Fruit fly (Drosophila melanogaster) whole organism, embryonic: ENCODE measurements around the gene nmo.
A peak's percentile ranks its signal among the peaks of the same experiment; 100 is the strongest.

Experiments
- Atf6 ChIP-seq: fragments of 200-800 bp; sonication (Bioruptor generic); IDR thresholded peaks from 2 replicates; pipeline ENCODE4 v1.3.6; 2022; ENCODE audit warnings: missing biosample characterization, missing genetic modification characterization
- Blimp-1 ChIP-seq: fragments of 200-800 bp; sonication (Bioruptor generic); optimal IDR thresholded peaks from 3 replicates; lab custom pipeline; 2018; ENCODE audit warnings: missing biosample characterization, missing genetic modification characterization, mild to moderate bottlenecking, moderate library complexity, missing genetic modification reagents
- CG12219 ChIP-seq: fragments of 200-800 bp; sonication (Bioruptor generic); optimal IDR thresholded peaks from 3 replicates; lab custom pipeline; 2018; ENCODE audit warnings: missing biosample characterization, mild to moderate bottlenecking, missing genetic modification characterization
- CG14050 ChIP-seq: fragments of 200-800 bp; sonication (Bioruptor generic); IDR thresholded peaks from 3 replicates; pipeline ENCODE4 v1.3.6; 2022; ENCODE audit warnings: missing biosample characterization, missing genetic modification characterization
- CG15696 ChIP-seq: fragments of 200-800 bp; sonication (Bioruptor generic); optimal IDR thresholded peaks from 2 replicates; lab custom pipeline; 2019; ENCODE audit warnings: missing biosample characterization, mild to moderate bottlenecking, missing genetic modification characterization, moderate library complexity
- CG33213 ChIP-seq: fragments of 200-800 bp; sonication (Bioruptor generic); optimal IDR thresholded peaks from 3 replicates; lab custom pipeline; 2016; ENCODE audit warnings: missing biosample characterization, missing genetic modification characterization
- CG6272 ChIP-seq: fragments of 200-800 bp; sonication (Bioruptor generic); IDR thresholded peaks from 2 replicates; pipeline ENCODE4 v1.3.6; 2022; ENCODE audit warnings: missing biosample characterization, missing genetic modification characterization
- CG6683 ChIP-seq: fragments of 200-800 bp; sonication (Bioruptor generic); optimal IDR thresholded peaks from 2 replicates; lab custom pipeline; 2017; ENCODE audit warnings: missing biosample characterization, mild to moderate bottlenecking, missing genetic modification characterization, missing genetic modification reagents
- CG8944 ChIP-seq: fragments of 200-800 bp; sonication (Bioruptor generic); optimal IDR thresholded peaks from 3 replicates; lab custom pipeline; 2016; ENCODE audit warnings: missing biosample characterization, missing genetic modification characterization
- CkIIα-i1 ChIP-seq: fragments of 200-800 bp; sonication (Bioruptor generic); IDR thresholded peaks from 2 replicates; pipeline ENCODE4 v1.3.6; 2022; ENCODE audit warnings: missing biosample characterization, missing genetic modification characterization
- D ChIP-seq, 2 experiments: fragments of 200-800 bp in 1 of 2; fragments of >200 bp in 1 of 2; sonication (Bioruptor generic) in 1 of 2; optimal IDR thresholded peaks; 2 replicates in 1 of 2; 3 replicates in 1 of 2; lab custom pipeline; 2017; ENCODE audit warnings: mild to moderate bottlenecking in 1 of 2, missing biosample characterization in 1 of 2, missing genetic modification characterization in 1 of 2, missing genetic modification reagents in 1 of 2
- HHEX ChIP-seq: fragments of 200-800 bp; sonication (Bioruptor generic); optimal IDR thresholded peaks from 3 replicates; lab custom pipeline; 2017; ENCODE audit warnings: missing biosample characterization, mild to moderate bottlenecking, missing genetic modification characterization, missing genetic modification reagents
- Hand ChIP-seq: fragments of 200-800 bp; sonication (Bioruptor generic); optimal IDR thresholded peaks from 2 replicates; lab custom pipeline; 2017; ENCODE audit warnings: mild to moderate bottlenecking, missing biosample characterization, missing genetic modification reagents, missing genetic modification characterization
- Hr78 ChIP-seq, 2 experiments: fragments of 200-800 bp in 1 of 2; fragments of >200 bp in 1 of 2; sonication (Bioruptor generic) in 1 of 2; optimal IDR thresholded peaks; 2 replicates each; lab custom pipeline; 2017 to 2019; ENCODE audit warnings: missing biosample characterization in 2 of 2, missing genetic modification characterization in 2 of 2, mild to moderate bottlenecking in 1 of 2, moderate library complexity in 1 of 2
- MTF-1 ChIP-seq: fragments of 200-800 bp; sonication (Bioruptor generic); optimal IDR thresholded peaks from 2 replicates; lab custom pipeline; 2018; ENCODE audit warnings: missing biosample characterization, mild to moderate bottlenecking, missing genetic modification characterization, borderline replicate concordance
- Med ChIP-seq: fragments of 200-800 bp; sonication (Bioruptor generic); peaks from one replicate; lab custom pipeline; 2016; ENCODE audit warnings: missing biosample characterization, missing genetic modification characterization, mild to moderate bottlenecking, inconsistent platforms, moderate library complexity
- Myb ChIP-seq: fragments of 200-800 bp; sonication (Bioruptor generic); optimal IDR thresholded peaks from 2 replicates; lab custom pipeline; 2016; ENCODE audit warnings: missing biosample characterization, missing genetic modification characterization
- Neu2 ChIP-seq: fragments of 200-800 bp; sonication (Bioruptor generic); optimal IDR thresholded peaks from 3 replicates; lab custom pipeline; 2016; ENCODE audit warnings: missing biosample characterization, missing genetic modification characterization, borderline replicate concordance
- Nf-YA ChIP-seq: fragments of 200-800 bp; sonication (Bioruptor generic); IDR thresholded peaks from 2 replicates; pipeline ENCODE4 v1.3.6; 2022; ENCODE audit warnings: missing biosample characterization, missing genetic modification characterization
- Pdp1 ChIP-seq, 2 experiments: fragments of 200-800 bp; sonication (Bioruptor generic); optimal IDR thresholded peaks; 3 replicates each; lab custom pipeline; 2016; ENCODE audit warnings: missing biosample characterization in 2 of 2, missing genetic modification characterization in 2 of 2, mild to moderate bottlenecking in 1 of 2, moderate library complexity in 1 of 2
- TFAM ChIP-seq: fragments of 200-800 bp; sonication (Bioruptor generic); optimal IDR thresholded peaks from 2 replicates; lab custom pipeline; 2017; ENCODE audit warnings: missing biosample characterization, missing genetic modification characterization, inconsistent platforms
- Vsx1 ChIP-seq: fragments of 200-800 bp; sonication (Bioruptor generic); optimal IDR thresholded peaks from 2 replicates; lab custom pipeline; 2017; ENCODE audit warnings: missing biosample characterization, mild to moderate bottlenecking, missing genetic modification characterization, missing genetic modification reagents
- abd-A ChIP-seq: fragments of 200-800 bp; sonication (Bioruptor generic); optimal IDR thresholded peaks from 3 replicates; lab custom pipeline; 2019; ENCODE audit warnings: missing biosample characterization, mild to moderate bottlenecking, missing genetic modification characterization, moderate library complexity
- amos ChIP-seq: fragments of 200-800 bp; sonication (Bioruptor generic); IDR thresholded peaks from 2 replicates; pipeline ENCODE4 v1.3.6; 2022; ENCODE audit warnings: missing biosample characterization, missing genetic modification characterization; ENCODE audit not compliant: partially characterized antibody
- ato ChIP-seq: fragments of 200-800 bp; sonication (Bioruptor generic); IDR thresholded peaks from 2 replicates; pipeline ENCODE4 v1.3.6; 2022; ENCODE audit warnings: missing biosample characterization, missing genetic modification characterization; ENCODE audit not compliant: partially characterized antibody
- az2 ChIP-seq: fragments of 200-800 bp; sonication (Bioruptor generic); optimal IDR thresholded peaks from 3 replicates; lab custom pipeline; 2016; ENCODE audit warnings: missing biosample characterization, missing genetic modification characterization
- cad ChIP-seq: fragments of >200 bp; optimal IDR thresholded peaks from 2 replicates; lab custom pipeline; 2017; ENCODE audit warnings: missing biosample characterization, missing genetic modification characterization
- chinmo ChIP-seq: fragments of 200-800 bp; sonication (Bioruptor generic); IDR thresholded peaks from 4 replicates; pipeline ENCODE4 v1.3.6; 2022; ENCODE audit warnings: missing biosample characterization, missing genetic modification characterization; ENCODE audit not compliant: partially characterized antibody
- croc ChIP-seq: fragments of 200-800 bp; sonication (Bioruptor generic); conservative IDR thresholded peaks from 3 replicates; pipeline ENCODE4 v1.3.6; 2022; ENCODE audit warnings: missing biosample characterization, missing genetic modification characterization
- dmrt99B ChIP-seq: fragments of 200-800 bp; sonication (Bioruptor generic); optimal IDR thresholded peaks from 2 replicates; lab custom pipeline; 2018; ENCODE audit warnings: missing biosample characterization, mild to moderate bottlenecking, missing genetic modification characterization, moderate library complexity
- fu2 ChIP-seq: fragments of 200-800 bp; sonication (Bioruptor generic); optimal IDR thresholded peaks from 2 replicates; lab custom pipeline; 2016; ENCODE audit warnings: missing biosample characterization, missing genetic modification characterization
- gro ChIP-seq: fragments of 200-800 bp; sonication (Bioruptor generic); optimal IDR thresholded peaks from 2 replicates; lab custom pipeline; 2016; ENCODE audit warnings: missing biosample characterization, missing genetic modification characterization
- jing ChIP-seq: fragments of 200-800 bp; sonication (Bioruptor generic); optimal IDR thresholded peaks from 2 replicates; lab custom pipeline; 2018; ENCODE audit warnings: missing biosample characterization, mild to moderate bottlenecking, missing genetic modification characterization
- nau ChIP-seq: fragments of 200-800 bp; sonication (Bioruptor generic); optimal IDR thresholded peaks from 3 replicates; lab custom pipeline; 2017; ENCODE audit warnings: missing biosample characterization, mild to moderate bottlenecking, missing genetic modification characterization, missing genetic modification reagents
- nerfin-2 ChIP-seq: fragments of 200-800 bp; sonication (Bioruptor generic); IDR thresholded peaks from 2 replicates; pipeline ENCODE4 v1.3.6; 2022; ENCODE audit warnings: missing biosample characterization, missing genetic modification characterization; ENCODE audit not compliant: partially characterized antibody
- phol ChIP-seq: fragments of 200-800 bp; sonication (Bioruptor generic); optimal IDR thresholded peaks from 3 replicates; lab custom pipeline; 2018; ENCODE audit warnings: missing biosample characterization, mild to moderate bottlenecking, missing genetic modification characterization, moderate library complexity
- sens-2 ChIP-seq: fragments of 200-800 bp; sonication (Bioruptor generic); IDR thresholded peaks from 2 replicates; pipeline ENCODE4 v1.3.6; 2022; ENCODE audit warnings: missing biosample characterization, missing genetic modification characterization
- sna ChIP-seq: fragments of 200-800 bp; sonication (Bioruptor generic); IDR thresholded peaks from 2 replicates; pipeline ENCODE4 v1.3.6; 2022; ENCODE audit warnings: missing biosample characterization, missing genetic modification characterization; ENCODE audit not compliant: partially characterized antibody
- sqz ChIP-seq: fragments of 200-800 bp; sonication (Bioruptor generic); optimal IDR thresholded peaks from 3 replicates; lab custom pipeline; 2018; ENCODE audit warnings: missing biosample characterization, mild to moderate bottlenecking, missing genetic modification characterization
- stc ChIP-seq: fragments of 200-800 bp; sonication (Bioruptor generic); IDR thresholded peaks from 2 replicates; pipeline ENCODE4 v1.3.6; 2022; ENCODE audit warnings: missing biosample characterization, missing genetic modification characterization
- stwl ChIP-seq: fragments of 200-800 bp; sonication (Bioruptor generic); optimal IDR thresholded peaks from 3 replicates; lab custom pipeline; 2018; ENCODE audit warnings: missing biosample characterization, mild to moderate bottlenecking, missing genetic modification characterization, moderate library complexity
- vnd ChIP-seq: fragments of 200-800 bp; sonication (Bioruptor generic); IDR thresholded peaks from 3 replicates; pipeline ENCODE4 v1.3.6; 2022; ENCODE audit warnings: missing biosample characterization, missing genetic modification characterization; ENCODE audit not compliant: partially characterized antibody
- vvl ChIP-seq: fragments of 200-800 bp; sonication (Bioruptor generic); IDR thresholded peaks from 2 replicates; pipeline ENCODE4 v1.3.6; 2022; ENCODE audit warnings: missing biosample characterization, missing genetic modification characterization
- wdn ChIP-seq: fragments of 200-800 bp; sonication (Bioruptor generic); IDR thresholded peaks from 2 replicates; pipeline ENCODE4 v1.3.6; 2022; ENCODE audit warnings: missing biosample characterization, missing genetic modification characterization
- wor ChIP-seq: fragments of 200-800 bp; sonication (Bioruptor generic); IDR thresholded peaks from 2 replicates; pipeline ENCODE4 v1.3.6; 2022; ENCODE audit warnings: missing biosample characterization, missing genetic modification characterization
- z ChIP-seq: fragments of 200-800 bp; sonication (Bioruptor generic); IDR thresholded peaks from 3 replicates; pipeline ENCODE4 v1.3.6; 2022; ENCODE audit warnings: missing biosample characterization, missing genetic modification characterization
- zfh2 ChIP-seq: fragments of 200-800 bp; sonication (Bioruptor generic); optimal IDR thresholded peaks from 2 replicates; lab custom pipeline; 2016; ENCODE audit warnings: missing biosample characterization, missing genetic modification characterization

Gene nmo

DNA sequence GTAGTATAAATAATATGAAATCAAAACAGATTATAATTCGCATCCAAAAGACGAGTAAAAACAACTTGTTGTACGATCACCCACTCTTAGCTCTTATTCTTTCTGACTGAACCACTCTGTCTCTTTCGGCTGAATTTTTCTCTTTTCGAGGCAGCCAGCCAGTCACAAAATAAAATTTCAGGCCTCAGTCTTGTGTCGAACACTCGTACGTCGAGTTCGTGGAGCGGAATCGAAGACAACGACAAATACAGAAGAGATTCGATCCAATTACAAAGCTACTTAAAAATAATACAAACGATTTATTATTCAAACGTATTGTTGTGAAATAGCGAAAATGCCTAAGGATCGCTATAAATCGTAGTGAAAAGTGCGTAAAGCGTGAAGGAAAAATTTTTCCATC lies 98.4 kb downstream of the nmo start (continued):
- TF ChIP-seq Hr78 (GFP tag; optimal IDR thresholded peaks at IDR 0.05; lab: Kevin White, UChicago) (no peak), wor (no peak), Med (peak; percentile 84), vnd (no peak), Neu2 (GFP tag; lab: Kevin White, UChicago) (no peak), phol (no peak)

- TF ChIP-seq wdn (GFP tag; lab: Robert Waterston, UW) = no peak
- TF ChIP-seq dmrt99B (tag; lab: Kevin White, UChicago) = no peak
- TF ChIP-seq nerfin-2 (GFP tag; lab: Robert Waterston, UW) = peak; percentile 41; the same call in 1 of the 2 replicates
- TF ChIP-seq nau = no peak
- no peak for TF ChIP-seq Hand
- TF ChIP-seq Pdp1 (GFP tag; optimal IDR thresholded peaks at IDR 0.05; lab: Kevin White, UChicago) = peak in 1 of 2 experiments; percentile 11
- no peak for TF ChIP-seq TFAM
- no peak for TF ChIP-seq HHEX (GFP tag; lab: Kevin White, UChicago)
- TF ChIP-seq chinmo (GFP tag; lab: Robert Waterston, UW) = peak; percentile 84; the same call in 2 of the 4 replicates
- no peak for TF ChIP-seq CG6272 (GFP tag; lab: Robert Waterston, UW)
- TF ChIP-seq sqz (GFP tag; lab: Kevin White, UChicago) = peak; percentile 67
- peak; percentile 17 for TF ChIP-seq abd-A
- peak; percentile 53; the same call in 1 of the 3 replicates for TF ChIP-seq z (GFP tag; lab: Robert Waterston, UW)
- no peak for TF ChIP-seq CG12219 (GFP tag; lab: Kevin White, UChicago)
- peak; percentile 54 for TF ChIP-seq Vsx1 (GFP tag; lab: Kevin White, UChicago)
- TF ChIP-seq vvl (GFP tag; lab: Robert Waterston, UW) = peak; percentile 81
- TF ChIP-seq, all 482 proteins: peak for 8
Observed at dm6 chr3L:8077953-8078352, 99.1 kb downstream of the nmo start.

- no peak for TF ChIP-seq Myb (GFP tag; lab: Kevin White, UChicago)
- TF ChIP-seq az2 (GFP tag; lab: Kevin White, UChicago) = no peak
- TF ChIP-seq D (optimal IDR thresholded peaks at IDR 0.05; lab: Kevin White, UChicago) = peak; percentile 16
- no peak for TF ChIP-seq D (GFP tag; optimal IDR thresholded peaks at IDR 0.05; lab: Kevin White, UChicago)
- no peak for TF ChIP-seq MTF-1 (GFP tag; lab: Kevin White, UChicago)
- no peak for TF ChIP-seq CG6683 (GFP tag; lab: Kevin White, UChicago)
- TF ChIP-seq Blimp-1 (GFP tag; lab: Kevin White, UChicago) = peak; percentile 1
- TF ChIP-seq CkIIα-i1 = no peak
- no peak for TF ChIP-seq sqz (GFP tag; lab: Kevin White, UChicago)
- TF ChIP-seq Atf6 (GFP tag; lab: Robert Waterston, UW) = no peak
- no peak for TF ChIP-seq sna (GFP tag; lab: Robert Waterston, UW)
- TF ChIP-seq stc = no peak
- TF ChIP-seq CG15696 (tag; lab: Kevin White, UChicago) = no peak
- no peak for TF ChIP-seq ato (GFP tag; lab: Robert Waterston, UW)
- no peak for TF ChIP-seq zfh2
- no peak for TF ChIP-seq CG33213
- TF ChIP-seq stwl (tag; lab: Kevin White, UChicago) = no peak
- no peak for TF ChIP-seq sens-2 (GFP tag; lab: Robert Waterston, UW)
- TF ChIP-seq CG14050 (GFP tag; lab: Robert Waterston, UW) = no peak
- no peak for TF ChIP-seq croc
- no peak for TF ChIP-seq Nf-YA
- peak; percentile 51 for TF ChIP-seq cad (GFP tag; lab: Kevin White, UChicago)
- TF ChIP-seq CG8944 (GFP tag; lab: Kevin White, UChicago) = no peak
- no peak for TF ChIP-seq jing (GFP tag; lab: Kevin White, UChicago)
- TF ChIP-seq fu2 (GFP tag; lab: Kevin White, UChicago) = no peak
- no peak for TF ChIP-seq gro
- TF ChIP-seq chinmo (GFP tag; lab: Robert Waterston, UW) = 0 out of 4 replicates have a peak, but pooled peaks have one; percentile 18
- no peak for TF ChIP-seq amos (GFP tag; lab: Robert Waterston, UW)
- TF ChIP-seq Hr78 (GFP tag; optimal IDR thresholded peaks at IDR 0.05; lab: Kevin White, UChicago) = peak in 1 of 2 experiments; percentile 31
Observed at dm6 chr3L:8079598-8079997, 100.8 kb downstream of the nmo start.
